Worm (Caenorhabditis elegans) whole organism, late embryonic: ENCODE data around the gene C05G5.3.

Experiments
- C08G9.2 ChIP-seq: sonication (generic microtip); optimal IDR thresholded peaks from 2 replicates; lab custom pipeline; 2016; ENCODE audit warnings: mild to moderate bottlenecking, missing genetic modification characterization, moderate library complexity, missing compliant biosample characterization
- ama-1 ChIP-seq: fragments of 150-350 bp; optimal IDR thresholded peaks from 2 replicates; lab custom pipeline; 2014
- ceh-9 ChIP-seq: sonication (generic microtip); optimal IDR thresholded peaks from 2 replicates; lab custom pipeline; 2016; ENCODE audit warnings: mild to moderate bottlenecking, missing genetic modification characterization, inconsistent platforms, missing compliant biosample characterization
- pax-1 ChIP-seq: fragments of 150-350 bp; optimal IDR thresholded peaks from 2 replicates; lab custom pipeline; 2014; ENCODE audit warnings: missing biosample characterization, missing genetic modification characterization

- TF ChIP-seq ama-1 (lab: Kevin White, UChicago): no peak
- TF ChIP-seq ceh-9 (tag; lab: Kevin White, UChicago): no peak
- no peak for TF ChIP-seq pax-1 (tag; lab: Kevin White, UChicago)
- no peak for TF ChIP-seq C08G9.2 (tag; lab: Kevin White, UChicago)
Measured at ce11 chrX:14780176-14780575, 28.4 kb upstream of the C05G5.3 start.
